Fruit fly (Drosophila melanogaster): ENCODE measurements around the gene mdu.

dm6 chrX:12471408-12471807 is 25.6 kb upstream of the mdu start:
- TF ChIP-seq OdsH (GFP tag; optimal IDR thresholded peaks at IDR 0.05) (no peak), Sox102F (GFP tag; optimal IDR thresholded peaks at IDR 0.05) (peak; percentile 22), CG4318 (GFP tag; optimal IDR thresholded peaks at IDR 0.05) (no peak), CG11762 (GFP tag; optimal IDR thresholded peaks at IDR 0.05; ENCODE audit: insufficient read depth) (no peak), CG1621 (tag; optimal IDR thresholded peaks at IDR 0.05) (no peak), cyc (GFP tag; optimal IDR thresholded peaks at IDR 0.05) (no peak), Hr39 (GFP tag; optimal IDR thresholded peaks at IDR 0.05) (no peak), CG6163 (GFP tag; IDR thresholded peaks at IDR 0.05) (peak; percentile 44; the same call in 2 of the 3 replicates), CG6792 (GFP tag; optimal IDR thresholded peaks at IDR 0.05) (no peak)
